Fruit fly (Drosophila melanogaster) whole organism, embryonic: Measurements from ENCODE around the gene CG17283.
A peak's percentile ranks its signal among the peaks of the same experiment; 100 is the strongest.

Source experiments
- Abd-B ChIP-seq: fragments of 200-800 bp; sonication (Bioruptor generic); optimal IDR thresholded peaks from 2 replicates; lab custom pipeline; 2018; ENCODE audit warnings: missing biosample characterization, mild to moderate bottlenecking, missing genetic modification characterization, moderate library complexity
- Awh ChIP-seq: fragments of 200-800 bp; sonication (Bioruptor generic); IDR thresholded peaks from 2 replicates; pipeline ENCODE4, ENCODE4 v1.3.6; 2022; ENCODE audit warnings: missing biosample characterization, missing genetic modification characterization
- Bteb2 ChIP-seq: fragments of 200-800 bp; sonication (Bioruptor generic); optimal IDR thresholded peaks from 2 replicates; lab custom pipeline; 2016; ENCODE audit warnings: missing biosample characterization, missing genetic modification characterization
- CG11504 ChIP-seq: fragments of 200-800 bp; sonication (Bioruptor generic); optimal IDR thresholded peaks from 3 replicates; lab custom pipeline; 2019; ENCODE audit warnings: missing biosample characterization, mild to moderate bottlenecking, missing genetic modification characterization, moderate library complexity
- CG12155 ChIP-seq: fragments of 200-800 bp; sonication (Bioruptor generic); optimal IDR thresholded peaks from 3 replicates; lab custom pipeline; 2016; ENCODE audit warnings: missing biosample characterization, missing genetic modification characterization
- CG12299 ChIP-seq: fragments of 200-800 bp; sonication (Bioruptor generic); optimal IDR thresholded peaks from 2 replicates; lab custom pipeline; 2018; ENCODE audit warnings: missing biosample characterization, mild to moderate bottlenecking, missing genetic modification characterization
- CG12769 ChIP-seq: fragments of 200-800 bp; sonication (Bioruptor generic); optimal IDR thresholded peaks from 2 replicates; lab custom pipeline; 2019; ENCODE audit warnings: missing biosample characterization, mild to moderate bottlenecking, missing genetic modification characterization, moderate library complexity
- CG16815 ChIP-seq: fragments of 200-800 bp; sonication (Bioruptor generic); optimal IDR thresholded peaks from 3 replicates; lab custom pipeline; 2017; ENCODE audit warnings: missing biosample characterization, mild to moderate bottlenecking, missing genetic modification characterization
- CG1792 ChIP-seq: fragments of 200-800 bp; sonication (Bioruptor generic); optimal IDR thresholded peaks from 2 replicates; lab custom pipeline; 2016; ENCODE audit warnings: missing biosample characterization, missing genetic modification characterization
- CG18619 ChIP-seq: fragments of 200-800 bp; sonication (Bioruptor generic); optimal IDR thresholded peaks from 3 replicates; lab custom pipeline; 2017; ENCODE audit warnings: missing biosample characterization, mild to moderate bottlenecking, missing genetic modification characterization
- CG2116 ChIP-seq: fragments of 200-800 bp; sonication (Bioruptor generic); optimal IDR thresholded peaks from 3 replicates; lab custom pipeline; 2018; ENCODE audit warnings: missing biosample characterization, mild to moderate bottlenecking, missing genetic modification characterization
- CG2889 ChIP-seq: fragments of 200-800 bp; sonication (Bioruptor generic); IDR thresholded peaks from 3 replicates; pipeline ENCODE4 v1.3.6; 2022; ENCODE audit warnings: missing biosample characterization, missing genetic modification characterization
- CG31365 ChIP-seq: fragments of 200-800 bp; sonication (Bioruptor generic); optimal IDR thresholded peaks from 2 replicates; lab custom pipeline; 2018; ENCODE audit warnings: missing biosample characterization, mild to moderate bottlenecking, missing genetic modification characterization
- CG3995 ChIP-seq: fragments of 200-800 bp; sonication (Bioruptor generic); optimal IDR thresholded peaks from 3 replicates; lab custom pipeline; 2016; ENCODE audit warnings: missing biosample characterization, missing genetic modification characterization
- CG42726 ChIP-seq: fragments of 200-800 bp; sonication (Bioruptor generic); IDR thresholded peaks from 2 replicates; pipeline ENCODE4 v1.3.6; 2022; ENCODE audit warnings: missing biosample characterization, missing genetic modification characterization; ENCODE audit not compliant: partially characterized antibody
- CG4424 ChIP-seq: fragments of 200-800 bp; sonication (Bioruptor generic); optimal IDR thresholded peaks from 3 replicates; lab custom pipeline; 2016; ENCODE audit warnings: missing biosample characterization, missing genetic modification characterization
- CG4707 ChIP-seq: fragments of 200-800 bp; sonication (Bioruptor generic); optimal IDR thresholded peaks from 2 replicates; lab custom pipeline; 2018; ENCODE audit warnings: missing biosample characterization, mild to moderate bottlenecking, missing genetic modification characterization, moderate library complexity
- CG6791 ChIP-seq: fragments of 200-800 bp; sonication (Bioruptor generic); IDR thresholded peaks from 3 replicates; pipeline ENCODE4 v1.3.6; 2022; ENCODE audit warnings: missing biosample characterization, missing genetic modification characterization; ENCODE audit not compliant: partially characterized antibody
- CG7928 ChIP-seq: fragments of 200-800 bp; sonication (Bioruptor generic); optimal IDR thresholded peaks from 2 replicates; lab custom pipeline; 2017; ENCODE audit warnings: missing biosample characterization, mild to moderate bottlenecking, missing genetic modification characterization
- CG8359 ChIP-seq: fragments of 200-800 bp; sonication (Bioruptor generic); optimal IDR thresholded peaks from 2 replicates; lab custom pipeline; 2017; ENCODE audit warnings: missing biosample characterization, mild to moderate bottlenecking, missing genetic modification characterization, borderline replicate concordance
- CHES-1-like ChIP-seq: fragments of 200-800 bp; sonication (Bioruptor generic); optimal IDR thresholded peaks from 2 replicates; lab custom pipeline; 2016; ENCODE audit warnings: missing biosample characterization, missing genetic modification characterization
- CTCF ChIP-seq: fragments of 200-800 bp; sonication (Bioruptor generic); optimal IDR thresholded peaks from 2 replicates; lab custom pipeline; 2017; ENCODE audit warnings: missing biosample characterization, mild to moderate bottlenecking, missing genetic modification characterization, moderate library complexity
- Dfd ChIP-seq, 2 experiments: fragments of >200 bp; optimal IDR thresholded peaks; 2 replicates each; lab custom pipeline; 2017; ENCODE audit warnings: missing biosample characterization in 2 of 2, missing genetic modification characterization in 2 of 2
- HHEX ChIP-seq: fragments of 200-800 bp; sonication (Bioruptor generic); optimal IDR thresholded peaks from 3 replicates; lab custom pipeline; 2017; ENCODE audit warnings: missing biosample characterization, mild to moderate bottlenecking, missing genetic modification characterization, missing genetic modification reagents
- Hr3 ChIP-seq: fragments of 200-800 bp; sonication (Bioruptor generic); optimal IDR thresholded peaks from 3 replicates; lab custom pipeline; 2016; ENCODE audit warnings: missing biosample characterization, missing genetic modification characterization
- Lim3 ChIP-seq: fragments of 200-800 bp; sonication (Bioruptor generic); IDR thresholded peaks from 2 replicates; pipeline ENCODE4 v1.3.6; 2022; ENCODE audit warnings: missing biosample characterization, missing genetic modification characterization
- Meics ChIP-seq: fragments of 200-800 bp; sonication (Bioruptor generic); optimal IDR thresholded peaks from 2 replicates; lab custom pipeline; 2017; ENCODE audit warnings: missing biosample characterization, mild to moderate bottlenecking, missing genetic modification characterization
- Opbp ChIP-seq: fragments of 200-800 bp; sonication (Bioruptor generic); IDR thresholded peaks from 3 replicates; pipeline ENCODE4 v1.3.6; 2022; ENCODE audit warnings: missing biosample characterization, missing genetic modification characterization; ENCODE audit not compliant: partially characterized antibody
- Tbp ChIP-seq: fragments of >200 bp; optimal IDR thresholded peaks from 2 replicates; lab custom pipeline; 2018; ENCODE audit warnings: missing biosample characterization, missing genetic modification characterization
- abd-A ChIP-seq: fragments of 200-800 bp; sonication (Bioruptor generic); optimal IDR thresholded peaks from 3 replicates; lab custom pipeline; 2019; ENCODE audit warnings: missing biosample characterization, mild to moderate bottlenecking, missing genetic modification characterization, moderate library complexity
- ase ChIP-seq: fragments of 200-800 bp; sonication (Bioruptor generic); IDR thresholded peaks from 3 replicates; pipeline ENCODE4 v1.3.6; 2022; ENCODE audit warnings: missing biosample characterization, missing genetic modification characterization
- bbx ChIP-seq: fragments of 200-800 bp; sonication (Bioruptor generic); IDR thresholded peaks from 2 replicates; pipeline ENCODE4 v1.3.6; 2022; ENCODE audit warnings: missing biosample characterization, missing genetic modification characterization; ENCODE audit not compliant: partially characterized antibody
- bcd ChIP-seq: fragments of 200-800 bp; sonication (Bioruptor generic); optimal IDR thresholded peaks from 2 replicates; lab custom pipeline; 2017; ENCODE audit warnings: missing biosample characterization, mild to moderate bottlenecking, missing genetic modification characterization
- chinmo ChIP-seq: fragments of 200-800 bp; sonication (Bioruptor generic); IDR thresholded peaks from 4 replicates; pipeline ENCODE4 v1.3.6; 2022; ENCODE audit warnings: missing biosample characterization, missing genetic modification characterization; ENCODE audit not compliant: partially characterized antibody
- dati ChIP-seq: fragments of 200-800 bp; sonication (Bioruptor generic); IDR thresholded peaks from 2 replicates; pipeline ENCODE4 v1.3.6; 2022; ENCODE audit warnings: missing biosample characterization, missing genetic modification characterization
- disco-r ChIP-seq: fragments of 200-800 bp; sonication (Bioruptor generic); optimal IDR thresholded peaks from 2 replicates; lab custom pipeline; 2016; ENCODE audit warnings: missing biosample characterization, missing genetic modification characterization
- gro ChIP-seq: fragments of 200-800 bp; sonication (Bioruptor generic); optimal IDR thresholded peaks from 2 replicates; lab custom pipeline; 2016; ENCODE audit warnings: missing biosample characterization, missing genetic modification characterization
- hb ChIP-seq: fragments of 200-800 bp; sonication (Bioruptor generic); IDR thresholded peaks from 3 replicates; pipeline ENCODE4 v1.3.6; 2022; ENCODE audit warnings: missing biosample characterization, missing genetic modification characterization; ENCODE audit not compliant: partially characterized antibody
- insv ChIP-seq, 2 experiments: fragments of 200-800 bp; sonication (Bioruptor generic); optimal IDR thresholded peaks; 3 replicates each; lab custom pipeline; 2016 to 2018; ENCODE audit warnings: missing biosample characterization in 2 of 2, missing genetic modification characterization in 2 of 2
- maf-S ChIP-seq: fragments of 200-800 bp; sonication (Bioruptor generic); optimal IDR thresholded peaks from 2 replicates; lab custom pipeline; 2016; ENCODE audit warnings: missing biosample characterization, missing genetic modification characterization
- nau ChIP-seq: fragments of 200-800 bp; sonication (Bioruptor generic); optimal IDR thresholded peaks from 3 replicates; lab custom pipeline; 2017; ENCODE audit warnings: missing biosample characterization, mild to moderate bottlenecking, missing genetic modification characterization, missing genetic modification reagents
- pita ChIP-seq: fragments of 200-800 bp; sonication (Bioruptor generic); optimal IDR thresholded peaks from 2 replicates; lab custom pipeline; 2017; ENCODE audit warnings: missing biosample characterization, mild to moderate bottlenecking, missing genetic modification characterization
- sd ChIP-seq: fragments of 200-800 bp; sonication (Bioruptor generic); optimal IDR thresholded peaks from 3 replicates; lab custom pipeline; 2018; ENCODE audit warnings: missing biosample characterization, mild to moderate bottlenecking, missing genetic modification characterization, moderate library complexity
- slbo ChIP-seq: fragments of 200-800 bp; sonication (Bioruptor generic); IDR thresholded peaks from 2 replicates; pipeline ENCODE4 v1.3.6; 2022; ENCODE audit warnings: missing biosample characterization, missing genetic modification characterization
- stwl ChIP-seq: fragments of 200-800 bp; sonication (Bioruptor generic); optimal IDR thresholded peaks from 3 replicates; lab custom pipeline; 2018; ENCODE audit warnings: missing biosample characterization, mild to moderate bottlenecking, missing genetic modification characterization, moderate library complexity
- tin ChIP-seq: fragments of 200-800 bp; sonication (Bioruptor generic); optimal IDR thresholded peaks from 3 replicates; lab custom pipeline; 2016; ENCODE audit warnings: missing biosample characterization, missing genetic modification characterization
- vvl ChIP-seq: fragments of 200-800 bp; sonication (Bioruptor generic); IDR thresholded peaks from 2 replicates; pipeline ENCODE4 v1.3.6; 2022; ENCODE audit warnings: missing biosample characterization, missing genetic modification characterization

The CG17283 gene

dm6 chr3R:17447615-17448014 is 39.9 kb downstream of the CG17283 start:
- TF ChIP-seq Awh (GFP tag; lab: Robert Waterston, UW): peak; percentile 61
- no peak for TF ChIP-seq ase (GFP tag; lab: Robert Waterston, UW)
- no peak for TF ChIP-seq slbo (GFP tag; lab: Robert Waterston, UW)
- no peak for TF ChIP-seq gro (GFP tag; lab: Kevin White, UChicago)
- TF ChIP-seq Bteb2 (GFP tag; lab: Kevin White, UChicago): no peak
- TF ChIP-seq HHEX (GFP tag; lab: Kevin White, UChicago): no peak
- no peak for TF ChIP-seq disco-r (GFP tag; lab: Kevin White, UChicago)
- no peak for TF ChIP-seq CG7928
- TF ChIP-seq sd: peak; percentile 74
- 0 out of 4 replicates have a peak, but pooled peaks have one; percentile 57 for TF ChIP-seq chinmo (GFP tag; lab: Robert Waterston, UW)
- no peak for TF ChIP-seq hb (GFP tag; lab: Robert Waterston, UW)
- TF ChIP-seq nau (GFP tag; lab: Kevin White, UChicago): no peak
- TF ChIP-seq CG4424: no peak
- no peak for TF ChIP-seq Tbp (GFP tag; lab: Kevin White, UChicago)
- TF ChIP-seq insv (GFP tag; optimal IDR thresholded peaks at IDR 0.05; lab: Kevin White, UChicago): no peak
- TF ChIP-seq CG1792 (GFP tag; lab: Kevin White, UChicago): no peak
- TF ChIP-seq pita: no peak
- no peak for TF ChIP-seq Meics
- TF ChIP-seq maf-S: no peak
- no peak for TF ChIP-seq CG4707 (GFP tag; lab: Kevin White, UChicago)
- TF ChIP-seq CG12299: no peak
- no peak for TF ChIP-seq CTCF (GFP tag; lab: Kevin White, UChicago)
- peak; percentile 60 for TF ChIP-seq CG12769 (tag; lab: Kevin White, UChicago)
- TF ChIP-seq vvl (GFP tag; lab: Robert Waterston, UW): peak; percentile 60; the same call in 1 of the 2 replicates
- no peak for TF ChIP-seq CG18619 (GFP tag; lab: Kevin White, UChicago)
- TF ChIP-seq abd-A (tag; lab: Kevin White, UChicago): no peak
- no peak for TF ChIP-seq CHES-1-like
- TF ChIP-seq, all 482 proteins: peak for 5

dm6 chr3R:17448758-17449157 is 41.1 kb downstream of the CG17283 start, which contains the start of gene Eh:
Gene Eh (minus strand): TSS chr3R:17448858.
- TF ChIP-seq Hr3 (GFP tag; lab: Kevin White, UChicago) (no peak), CG2889 (GFP tag; lab: Robert Waterston, UW) (0 out of 3 replicates have a peak, but pooled peaks have one; percentile 24)

dm6 chr3R:17449402-17449801 is 41.7 kb downstream of the CG17283 start:
- TF ChIP-seq CG2116 (GFP tag; lab: Kevin White, UChicago) (peak; percentile 14), Abd-B (GFP tag; lab: Kevin White, UChicago) (peak; percentile 60), Dfd (GFP tag; optimal IDR thresholded peaks at IDR 0.05; lab: Kevin White, UChicago) (peak in 1 of 2 experiments; percentile 47), CG11504 (tag; lab: Kevin White, UChicago) (peak; percentile 46), CG42726 (GFP tag; lab: Robert Waterston, UW) (peak; percentile 71), CG8359 (GFP tag; lab: Kevin White, UChicago) (no peak), bbx (peak; percentile 48; the same call in 1 of the 2 replicates), CG16815 (no peak), Opbp (GFP tag; lab: Robert Waterston, UW) (peak; percentile 69; the same call in 2 of the 3 replicates), vvl (GFP tag; lab: Robert Waterston, UW) (no peak; the same call in 1 of the 2 replicates), stwl (tag; lab: Kevin White, UChicago) (peak; percentile 96), pita (peak; percentile 6), CTCF (GFP tag; lab: Kevin White, UChicago) (peak; percentile 95), chinmo (GFP tag; lab: Robert Waterston, UW) (no peak), dati (GFP tag; lab: Robert Waterston, UW) (no peak), Hr3 (GFP tag; lab: Kevin White, UChicago) (peak; percentile 4), bcd (GFP tag; lab: Kevin White, UChicago) (peak; percentile 19), CG31365 (tag; lab: Kevin White, UChicago) (peak; percentile 97), CG12155 (no peak), CG6791 (GFP tag; lab: Robert Waterston, UW) (peak; percentile 69), hb (GFP tag; lab: Robert Waterston, UW) (peak; percentile 51; the same call in 2 of the 3 replicates), Lim3 (GFP tag; lab: Robert Waterston, UW) (no peak), tin (GFP tag; lab: Kevin White, UChicago) (no peak), CG3995 (GFP tag; lab: Kevin White, UChicago) (peak; percentile 28)
